Worm (Caenorhabditis elegans) whole organism, young adult: ENCODE measurements around the gene got-2.2.

ENCODE experiments used
- B0261.1 ChIP-seq: sonication (generic microtip); optimal IDR thresholded peaks from 2 replicates; lab custom pipeline; 2016; ENCODE audit warnings: mild to moderate bottlenecking, missing genetic modification characterization, moderate library complexity, missing compliant biosample characterization
- D2030.7 ChIP-seq: fragments of 200-800 bp; sonication (Bioruptor generic); IDR thresholded peaks from 2 replicates; pipeline ENCODE4 v1.3.6; 2022; ENCODE audit warnings: missing genetic modification reagents, missing genetic modification characterization, missing compliant biosample characterization
- F23B12.7 ChIP-seq: sonication (generic microtip); optimal IDR thresholded peaks from 2 replicates; lab custom pipeline; 2017; ENCODE audit warnings: missing genetic modification characterization, mild to moderate bottlenecking, missing compliant biosample characterization, antibody characterized with exemption, moderate library complexity; ENCODE audit not compliant: insufficient read depth
- F39B2.1 ChIP-seq: fragments of 200-800 bp; sonication (Bioruptor generic); IDR thresholded peaks from 2 replicates; pipeline ENCODE4 v1.3.6; 2022; ENCODE audit warnings: missing genetic modification reagents, missing genetic modification characterization, missing compliant biosample characterization
- K11D2.4 ChIP-seq: fragments of 200-800 bp; sonication (Bioruptor generic); IDR thresholded peaks from 2 replicates; pipeline ENCODE4 v1.3.6; 2022; ENCODE audit warnings: missing genetic modification reagents, missing genetic modification characterization, missing compliant biosample characterization
- T07F8.4 ChIP-seq: sonication (generic microtip); optimal IDR thresholded peaks from 2 replicates; lab custom pipeline; 2016; ENCODE audit warnings: mild to moderate bottlenecking, missing genetic modification characterization, moderate library complexity, missing compliant biosample characterization
- T26A5.8 ChIP-seq: sonication (generic microtip); optimal IDR thresholded peaks from 2 replicates; lab custom pipeline; 2016; ENCODE audit warnings: missing genetic modification characterization, missing compliant biosample characterization
- Y53F4B.3 ChIP-seq: fragments of 200-800 bp; sonication (Bioruptor generic); IDR thresholded peaks from 2 replicates; pipeline ENCODE4 v1.3.6; 2022; ENCODE audit warnings: missing genetic modification reagents, missing genetic modification characterization, missing compliant biosample characterization
- Y53G8AR.9 ChIP-seq: fragments of 200-800 bp; sonication (Bioruptor generic); conservative IDR thresholded peaks from 2 replicates; pipeline ENCODE4 v1.3.6; 2022; ENCODE audit warnings: missing genetic modification reagents, missing genetic modification characterization, missing compliant biosample characterization
- Y67H2A.10 ChIP-seq: fragments of 200-800 bp; sonication (Bioruptor generic); conservative IDR thresholded peaks from 2 replicates; pipeline ENCODE4 v1.3.6; 2022; ENCODE audit warnings: missing genetic modification reagents, missing genetic modification characterization, missing compliant biosample characterization
- attf-3 ChIP-seq: fragments of 200-800 bp; sonication (Bioruptor generic); conservative IDR thresholded peaks from 2 replicates; pipeline ENCODE4 v1.3.6; 2022; ENCODE audit warnings: missing genetic modification reagents, missing genetic modification characterization, missing compliant biosample characterization
- attf-5 ChIP-seq: fragments of 200-800 bp; sonication (Bioruptor generic); optimal IDR thresholded peaks from 2 replicates; lab custom pipeline; 2018; ENCODE audit warnings: mild to moderate bottlenecking, missing genetic modification characterization, missing compliant biosample characterization
- bed-1 ChIP-seq: fragments of 200-800 bp; sonication (Bioruptor generic); IDR thresholded peaks from 2 replicates; pipeline ENCODE4 v1.3.6; 2022; ENCODE audit warnings: missing genetic modification reagents, missing genetic modification characterization, missing compliant biosample characterization
- ceh-27 ChIP-seq: fragments of 200-800 bp; sonication (Bioruptor generic); optimal IDR thresholded peaks from 2 replicates; lab custom pipeline; 2018; ENCODE audit warnings: mild to moderate bottlenecking, missing genetic modification characterization, moderate library complexity, missing compliant biosample characterization
- dox-1 ChIP-seq: fragments of 200-800 bp; sonication (Bioruptor generic); IDR thresholded peaks from 2 replicates; pipeline ENCODE4 v1.3.6; 2022; ENCODE audit warnings: missing genetic modification reagents, missing genetic modification characterization, missing compliant biosample characterization
- ekl-4 ChIP-seq: fragments of 200-800 bp; sonication (Bioruptor generic); IDR thresholded peaks from 2 replicates; pipeline ENCODE4 v1.3.6; 2022; ENCODE audit warnings: missing genetic modification reagents, missing genetic modification characterization, missing compliant biosample characterization
- ets-4 ChIP-seq: fragments of 200-800 bp; sonication (Bioruptor generic); optimal IDR thresholded peaks from 2 replicates; lab custom pipeline; 2018; ENCODE audit warnings: mild to moderate bottlenecking, missing genetic modification characterization, missing compliant biosample characterization
- gei-17 ChIP-seq: fragments of 200-800 bp; sonication (Bioruptor generic); optimal IDR thresholded peaks from 2 replicates; lab custom pipeline; 2018; ENCODE audit warnings: mild to moderate bottlenecking, missing genetic modification characterization, missing compliant biosample characterization
- him-1 ChIP-seq: sonication (generic microtip); optimal IDR thresholded peaks from 2 replicates; lab custom pipeline; 2016; ENCODE audit warnings: missing genotype, missing genetic modification reagents, missing genetic modification characterization, missing compliant biosample characterization
- hmg-20 ChIP-seq: fragments of 200-800 bp; sonication (Bioruptor generic); IDR thresholded peaks from 2 replicates; pipeline ENCODE4 v1.3.6; 2022; ENCODE audit warnings: missing genetic modification reagents, missing genetic modification characterization, missing compliant biosample characterization
- hrde-1 ChIP-seq: sonication (generic microtip); optimal IDR thresholded peaks from 2 replicates; lab custom pipeline; 2016; ENCODE audit warnings: missing genetic modification characterization, mild to moderate bottlenecking, missing compliant biosample characterization, moderate library complexity, missing genotype, missing genetic modification reagents, borderline replicate concordance
- let-607 ChIP-seq, 2 experiments: fragments of 200-800 bp in 1 of 2; sonication (Bioruptor generic) in 1 of 2; sonication (generic microtip) in 1 of 2; optimal IDR thresholded peaks; 2 replicates each; lab custom pipeline; 2016 to 2018; ENCODE audit warnings: mild to moderate bottlenecking in 2 of 2, missing compliant biosample characterization in 2 of 2, missing genetic modification characterization in 2 of 2, moderate library complexity in 2 of 2, missing genotype in 1 of 2
- lin-26 ChIP-seq: fragments of 200-800 bp; sonication (Bioruptor generic); IDR thresholded peaks from 2 replicates; pipeline ENCODE4 v1.3.6; 2022; ENCODE audit warnings: missing genetic modification reagents, missing genetic modification characterization, missing compliant biosample characterization
- lin-40 ChIP-seq: sonication (generic microtip); optimal IDR thresholded peaks from 2 replicates; lab custom pipeline; 2016; ENCODE audit warnings: missing genetic modification characterization, mild to moderate bottlenecking, missing compliant biosample characterization, missing genotype, missing genetic modification reagents
- lin-54 ChIP-seq: fragments of 200-800 bp; sonication (Bioruptor generic); optimal IDR thresholded peaks from 2 replicates; lab custom pipeline; 2018; ENCODE audit warnings: mild to moderate bottlenecking, missing genetic modification characterization, missing compliant biosample characterization
- lsy-27 ChIP-seq: sonication (generic microtip); optimal IDR thresholded peaks from 2 replicates; lab custom pipeline; 2017; ENCODE audit warnings: missing genetic modification characterization, mild to moderate bottlenecking, missing compliant biosample characterization, antibody characterized with exemption, missing genotype, borderline replicate concordance; ENCODE audit not compliant: insufficient read depth
- madf-10 ChIP-seq: sonication (generic microtip); optimal IDR thresholded peaks from 2 replicates; lab custom pipeline; 2016; ENCODE audit warnings: mild to moderate bottlenecking, missing genetic modification characterization, missing compliant biosample characterization
- mel-28 ChIP-seq: sonication (generic microtip); optimal IDR thresholded peaks from 2 replicates; lab custom pipeline; 2016; ENCODE audit warnings: borderline replicate concordance, mild to moderate bottlenecking, missing genetic modification characterization, missing compliant biosample characterization
- mes-4 ChIP-seq: sonication (generic microtip); optimal IDR thresholded peaks from 2 replicates; lab custom pipeline; 2016; ENCODE audit warnings: missing genotype, missing genetic modification characterization, missing compliant biosample characterization
- mxl-1 ChIP-seq: sonication (generic microtip); optimal IDR thresholded peaks from 2 replicates; lab custom pipeline; 2016; ENCODE audit warnings: missing genetic modification characterization, missing compliant biosample characterization
- nhr-80 ChIP-seq: sonication (generic microtip); optimal IDR thresholded peaks from 2 replicates; lab custom pipeline; 2016; ENCODE audit warnings: missing genetic modification characterization, missing compliant biosample characterization
- nhr-90 ChIP-seq: sonication (generic microtip); optimal IDR thresholded peaks from 2 replicates; lab custom pipeline; 2016; ENCODE audit warnings: missing genotype, mild to moderate bottlenecking, missing genetic modification characterization, missing compliant biosample characterization
- pbrm-1 ChIP-seq: fragments of 200-800 bp; sonication (Bioruptor generic); IDR thresholded peaks from 2 replicates; pipeline ENCODE4 v1.3.6; 2022; ENCODE audit warnings: missing genetic modification reagents, missing genetic modification characterization, missing compliant biosample characterization
- rcor-1 ChIP-seq: fragments of 200-800 bp; sonication (Bioruptor generic); IDR thresholded peaks from 2 replicates; pipeline ENCODE4 v1.3.6; 2022; ENCODE audit warnings: missing genetic modification reagents, missing genetic modification characterization, missing compliant biosample characterization
- rec-8 ChIP-seq, 2 experiments: sonication (generic microtip); optimal IDR thresholded peaks; 2 replicates each; lab custom pipeline; 2016; ENCODE audit warnings: mild to moderate bottlenecking in 2 of 2, missing genetic modification characterization in 2 of 2, missing genetic modification reagents in 2 of 2, missing genotype in 2 of 2, missing biosample characterization in 1 of 2, missing compliant biosample characterization in 1 of 2, moderate library complexity in 1 of 2
- repo-1 ChIP-seq: sonication (generic microtip); optimal IDR thresholded peaks from 2 replicates; lab custom pipeline; 2017; ENCODE audit warnings: mild to moderate bottlenecking, missing genetic modification characterization, missing compliant biosample characterization
- rpc-1 ChIP-seq, 2 experiments: fragments of 150-350 bp in 1 of 2; sonication (generic microtip) in 1 of 2; optimal IDR thresholded peaks; 2 replicates each; lab custom pipeline; 2014 to 2018; ENCODE audit warnings: missing biosample characterization in 1 of 2, missing genetic modification characterization in 1 of 2, missing genetic modification reagents in 1 of 2, missing genotype in 1 of 2
- sea-2 ChIP-seq: fragments of 200-800 bp; sonication (Bioruptor generic); IDR thresholded peaks from 2 replicates; pipeline ENCODE4 v1.3.6; 2022; ENCODE audit warnings: missing genetic modification characterization, missing compliant biosample characterization
- snpc-3.4 ChIP-seq: sonication (generic microtip); optimal IDR thresholded peaks from 2 replicates; lab custom pipeline; 2017; ENCODE audit warnings: missing genetic modification characterization, mild to moderate bottlenecking, missing compliant biosample characterization, antibody characterized with exemption, moderate library complexity, missing genotype, missing genetic modification reagents
- tbp1 ChIP-seq: fragments of 200-800 bp; sonication (Bioruptor generic); optimal IDR thresholded peaks from 2 replicates; lab custom pipeline; 2018; ENCODE audit warnings: mild to moderate bottlenecking, missing genetic modification characterization, missing compliant biosample characterization
- tbx-9 ChIP-seq: sonication (generic microtip); optimal IDR thresholded peaks from 2 replicates; lab custom pipeline; 2016; ENCODE audit warnings: borderline replicate concordance, missing genetic modification characterization, inconsistent platforms, missing compliant biosample characterization
- tlf-1 ChIP-seq: fragments of 200-800 bp; sonication (Bioruptor generic); optimal IDR thresholded peaks from 2 replicates; lab custom pipeline; 2018; ENCODE audit warnings: mild to moderate bottlenecking, missing genetic modification characterization, missing compliant biosample characterization
- zim-3 ChIP-seq: sonication (generic microtip); optimal IDR thresholded peaks from 2 replicates; lab custom pipeline; 2017; ENCODE audit warnings: mild to moderate bottlenecking, missing genetic modification characterization, moderate library complexity, missing compliant biosample characterization
- ztf-18 ChIP-seq: sonication (generic microtip); optimal IDR thresholded peaks from 2 replicates; lab custom pipeline; 2016; ENCODE audit warnings: missing genotype, mild to moderate bottlenecking, missing genetic modification characterization, missing compliant biosample characterization
- ztf-28 ChIP-seq: fragments of 200-800 bp; sonication (Bioruptor generic); IDR thresholded peaks from 2 replicates; pipeline ENCODE4 v1.3.6; 2022; ENCODE audit warnings: missing genetic modification reagents, missing genetic modification characterization, missing compliant biosample characterization
- ztf-6 ChIP-seq: fragments of 200-800 bp; sonication (Bioruptor generic); IDR thresholded peaks from 2 replicates; pipeline ENCODE4 v1.3.6; 2022; ENCODE audit warnings: missing genetic modification reagents, missing genetic modification characterization, missing compliant biosample characterization

got-2.2 gene

DNA sequence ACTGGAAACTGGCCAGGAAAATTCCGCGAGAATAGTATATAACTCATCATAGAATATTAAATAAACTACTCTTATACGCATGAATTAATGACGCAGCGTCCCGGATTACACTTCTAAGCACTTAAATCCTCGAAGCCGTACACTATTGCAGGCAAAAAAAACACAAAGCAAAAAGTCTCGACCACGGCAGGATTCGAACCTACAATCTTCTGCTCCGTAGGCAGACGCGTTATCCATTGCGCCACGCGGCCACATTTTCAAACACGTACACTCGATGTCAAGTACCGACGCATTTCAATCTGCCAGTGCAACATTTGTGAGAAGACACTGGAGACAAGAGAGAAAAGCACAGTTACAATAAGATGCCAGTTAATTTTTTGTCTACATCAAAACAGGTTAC is 20.9 kb upstream of the got-2.2 start (continued):
- TF ChIP-seq dox-1 (no peak; the same call in 1 of the 2 replicates), B0261.1 (peak; percentile 85), nhr-90 (peak; percentile 85), attf-5 (GFP tag; lab: Kevin White, UChicago) (peak; percentile 66), rpc-1 (optimal IDR thresholded peaks at IDR 0.05; lab: Kevin White, UChicago) (peak; percentile 83), rpc-1 (tag; optimal IDR thresholded peaks at IDR 0.05; lab: Kevin White, UChicago) (peak; percentile 86), D2030.7 (peak; percentile 35; the same call in 1 of the 2 replicates), nhr-80 (tag; lab: Kevin White, UChicago) (no peak), snpc-3.4 (tag; lab: Kevin White, UChicago) (no peak), attf-3 (no peak), mxl-1 (tag; lab: Kevin White, UChicago) (peak; percentile 43), tbp1 (GFP tag; lab: Kevin White, UChicago) (peak; percentile 93), mel-28 (tag; lab: Kevin White, UChicago) (no peak), lsy-27 (tag; lab: Kevin White, UChicago) (peak; percentile 57), T26A5.8 (tag; lab: Kevin White, UChicago) (no peak), hrde-1 (tag; lab: Kevin White, UChicago) (peak; percentile 5), ceh-27 (GFP tag; lab: Kevin White, UChicago) (peak; percentile 62), Y67H2A.10 (GFP tag; lab: Robert Waterston, UW) (no peak), ets-4 (GFP tag; lab: Kevin White, UChicago) (peak; percentile 16), T07F8.4 (tag; lab: Kevin White, UChicago) (peak; percentile 26), K11D2.4 (GFP tag; lab: Robert Waterston, UW) (0 out of 2 replicates have a peak, but pooled peaks have one; percentile 18), lin-54 (peak; percentile 37), ztf-18 (peak; percentile 43), F39B2.1 (GFP tag; lab: Robert Waterston, UW) (no peak), rec-8 (tag; optimal IDR thresholded peaks at IDR 0.05; lab: Kevin White, UChicago) (peak; percentile 65 to 71), repo-1 (tag; lab: Kevin White, UChicago) (peak; percentile 9), hmg-20 (GFP tag; lab: Robert Waterston, UW) (peak; percentile 32; the same call in 1 of the 2 replicates), mes-4 (tag; lab: Kevin White, UChicago) (peak; percentile 51), bed-1 (GFP tag; lab: Robert Waterston, UW) (0 out of 2 replicates have a peak, but pooled peaks have one; percentile 64), let-607 (tag; optimal IDR thresholded peaks at IDR 0.05; lab: Kevin White, UChicago) (peak in 1 of 2 experiments; percentile 33), lin-40 (tag; lab: Kevin White, UChicago) (peak; percentile 63), ztf-28 (GFP tag; lab: Robert Waterston, UW) (peak; percentile 85; the same call in 1 of the 2 replicates), gei-17 (GFP tag; lab: Kevin White, UChicago) (peak; percentile 1), Y53F4B.3 (GFP tag; lab: Robert Waterston, UW) (no peak), lin-26 (GFP tag; lab: Robert Waterston, UW) (peak; percentile 89), him-1 (tag; lab: Kevin White, UChicago) (peak; percentile 88), pbrm-1 (GFP tag; lab: Robert Waterston, UW) (peak; percentile 85), zim-3 (tag; lab: Kevin White, UChicago) (peak; percentile 66), F23B12.7 (tag; lab: Kevin White, UChicago) (no peak), ztf-6 (GFP tag; lab: Robert Waterston, UW) (no peak), madf-10 (tag; lab: Kevin White, UChicago) (peak; percentile 57), sea-2 (GFP tag; lab: Robert Waterston, UW) (no peak), Y53G8AR.9 (GFP tag; lab: Robert Waterston, UW) (peak; percentile 61; the same call in 1 of the 2 replicates), tlf-1 (GFP tag; lab: Kevin White, UChicago) (peak; percentile 32), tbx-9 (tag; lab: Kevin White, UChicago) (no peak), rcor-1 (GFP tag; lab: Robert Waterston, UW) (no peak), ekl-4 (GFP tag; lab: Robert Waterston, UW) (0 out of 2 replicates have a peak, but pooled peaks have one; percentile 13)
